Worm (Caenorhabditis elegans) whole organism, young adult: ENCODE measurements around the gene col-98.

Experiments used
- B0261.1 ChIP-seq: sonication (generic microtip); optimal IDR thresholded peaks from 2 replicates; lab custom pipeline; 2016; ENCODE audit warnings: mild to moderate bottlenecking, missing genetic modification characterization, moderate library complexity, missing compliant biosample characterization
- K12H6.12 ChIP-seq: fragments of 200-800 bp; sonication (Bioruptor generic); optimal IDR thresholded peaks from 2 replicates; lab custom pipeline; 2018; ENCODE audit warnings: mild to moderate bottlenecking, missing genetic modification characterization, missing compliant biosample characterization
- ama-1 ChIP-seq, 3 experiments: fragments of 150-350 bp in 1 of 3; sonication (generic microtip) in 2 of 3; optimal IDR thresholded peaks; 2 replicates each; lab custom pipeline; 2014 to 2018; ENCODE audit warnings: missing biosample characterization in 2 of 3, missing genetic modification characterization in 2 of 3, missing genetic modification reagents in 2 of 3
- ceh-27 ChIP-seq: fragments of 200-800 bp; sonication (Bioruptor generic); optimal IDR thresholded peaks from 2 replicates; lab custom pipeline; 2018; ENCODE audit warnings: mild to moderate bottlenecking, missing genetic modification characterization, moderate library complexity, missing compliant biosample characterization
- egrh-3 ChIP-seq: fragments of 200-800 bp; sonication (Bioruptor generic); IDR thresholded peaks from 2 replicates; pipeline ENCODE4 v1.3.6; 2022; ENCODE audit warnings: missing genetic modification reagents, missing genetic modification characterization, missing compliant biosample characterization
- nhr-179 ChIP-seq: sonication (generic microtip); optimal IDR thresholded peaks from 2 replicates; lab custom pipeline; 2016; ENCODE audit warnings: mild to moderate bottlenecking, missing genetic modification characterization, missing compliant biosample characterization
- repo-1 ChIP-seq: sonication (generic microtip); optimal IDR thresholded peaks from 2 replicates; lab custom pipeline; 2017; ENCODE audit warnings: mild to moderate bottlenecking, missing genetic modification characterization, missing compliant biosample characterization
- ztf-28 ChIP-seq: fragments of 200-800 bp; sonication (Bioruptor generic); IDR thresholded peaks from 2 replicates; pipeline ENCODE4 v1.3.6; 2022; ENCODE audit warnings: missing genetic modification reagents, missing genetic modification characterization, missing compliant biosample characterization
- ztf-3 ChIP-seq: fragments of 200-800 bp; sonication (Bioruptor generic); optimal IDR thresholded peaks from 2 replicates; lab custom pipeline; 2018; ENCODE audit warnings: mild to moderate bottlenecking, missing genetic modification characterization, missing compliant biosample characterization

DNA sequence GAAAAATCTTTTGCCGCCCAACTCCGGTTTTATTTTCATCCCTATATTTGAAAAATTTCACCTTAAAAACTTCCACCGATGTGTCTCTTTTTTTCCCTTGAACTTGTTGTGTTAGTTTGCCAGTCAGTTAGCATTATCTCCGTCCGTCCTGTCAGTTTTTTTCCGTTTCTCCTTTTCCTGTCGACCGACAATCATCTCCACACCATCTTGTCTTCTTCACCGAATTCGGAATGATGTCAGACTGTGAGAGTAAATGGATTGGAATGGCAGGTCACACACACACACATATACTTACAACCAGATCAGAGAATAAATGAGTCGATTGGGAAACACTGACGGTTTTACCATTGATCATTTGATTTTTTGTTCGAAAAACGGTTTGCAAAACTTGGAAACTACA lies 6.9 kb upstream of the col-98 start:
- TF ChIP-seq ztf-28 (GFP tag; lab: Robert Waterston, UW) (no peak), ceh-27 (GFP tag; lab: Kevin White, UChicago) (no peak), ama-1 (optimal IDR thresholded peaks at IDR 0.05; lab: Kevin White, UChicago) (no peak), ama-1 (GFP tag; optimal IDR thresholded peaks at IDR 0.05; lab: Kevin White, UChicago) (no peak), repo-1 (tag; lab: Kevin White, UChicago) (no peak), K12H6.12 (tag; lab: Kevin White, UChicago) (no peak), B0261.1 (tag; lab: Kevin White, UChicago) (no peak), nhr-179 (tag; lab: Kevin White, UChicago) (no peak), egrh-3 (GFP tag; lab: Robert Waterston, UW) (no peak), ztf-3 (no peak)
